Fruit fly (Drosophila melanogaster) whole organism, embryonic: ENCODE results near the gene CG14868.

Experiments used
- Atf6 ChIP-seq: fragments of 200-800 bp; sonication (Bioruptor generic); IDR thresholded peaks from 2 replicates; pipeline ENCODE4 v1.3.6; 2022; ENCODE audit warnings: missing biosample characterization, missing genetic modification characterization
- Awh ChIP-seq: fragments of 200-800 bp; sonication (Bioruptor generic); IDR thresholded peaks from 2 replicates; pipeline ENCODE4, ENCODE4 v1.3.6; 2022; ENCODE audit warnings: missing biosample characterization, missing genetic modification characterization
- CG10267 ChIP-seq: fragments of 200-800 bp; sonication (Bioruptor generic); optimal IDR thresholded peaks from 2 replicates; lab custom pipeline; 2018; ENCODE audit warnings: missing biosample characterization, mild to moderate bottlenecking, missing genetic modification characterization, moderate library complexity
- CG10979 ChIP-seq: fragments of 200-800 bp; sonication (Bioruptor generic); optimal IDR thresholded peaks from 2 replicates; lab custom pipeline; 2018; ENCODE audit warnings: missing biosample characterization, mild to moderate bottlenecking, missing genetic modification characterization, moderate library complexity
- CG11723 ChIP-seq: fragments of 200-800 bp; sonication (Bioruptor generic); optimal IDR thresholded peaks from 2 replicates; lab custom pipeline; 2017; ENCODE audit warnings: missing biosample characterization, mild to moderate bottlenecking, missing genetic modification characterization
- CG12155 ChIP-seq: fragments of 200-800 bp; sonication (Bioruptor generic); optimal IDR thresholded peaks from 3 replicates; lab custom pipeline; 2016; ENCODE audit warnings: missing biosample characterization, missing genetic modification characterization
- CG12659 ChIP-seq: fragments of 200-800 bp; sonication (Bioruptor generic); optimal IDR thresholded peaks from 3 replicates; lab custom pipeline; 2017; ENCODE audit warnings: mild to moderate bottlenecking, missing biosample characterization, missing genetic modification reagents, missing genetic modification characterization
- CG13123 ChIP-seq: fragments of 200-800 bp; sonication (Bioruptor generic); optimal IDR thresholded peaks from 2 replicates; lab custom pipeline; 2016; ENCODE audit warnings: missing biosample characterization, missing genetic modification characterization
- CG14965 ChIP-seq: fragments of 200-800 bp; sonication (Bioruptor generic); optimal IDR thresholded peaks from 2 replicates; lab custom pipeline; 2016; ENCODE audit warnings: missing biosample characterization, missing genetic modification characterization, borderline replicate concordance
- CG15269 ChIP-seq: fragments of 200-800 bp; sonication (Bioruptor generic); optimal IDR thresholded peaks from 2 replicates; lab custom pipeline; 2018; ENCODE audit warnings: missing biosample characterization, mild to moderate bottlenecking, missing genetic modification characterization, moderate library complexity
- CG1647 ChIP-seq: fragments of 200-800 bp; sonication (Bioruptor generic); optimal IDR thresholded peaks from 3 replicates; lab custom pipeline; 2016; ENCODE audit warnings: missing biosample characterization, missing genetic modification characterization
- CG17328 ChIP-seq: fragments of 200-800 bp; sonication (Bioruptor generic); IDR thresholded peaks from 2 replicates; pipeline ENCODE4 v1.3.6; 2022; ENCODE audit warnings: missing biosample characterization, missing genetic modification characterization
- CG18011 ChIP-seq: fragments of 200-800 bp; sonication (Bioruptor generic); optimal IDR thresholded peaks from 2 replicates; lab custom pipeline; 2017; ENCODE audit warnings: missing biosample characterization, missing genetic modification characterization, mild to moderate bottlenecking, moderate library complexity, missing genotype
- CG18764 ChIP-seq: fragments of 200-800 bp; sonication (Bioruptor generic); optimal IDR thresholded peaks from 3 replicates; lab custom pipeline; 2016; ENCODE audit warnings: missing biosample characterization, missing genetic modification characterization
- CG32772 ChIP-seq: fragments of 200-800 bp; sonication (Bioruptor generic); IDR thresholded peaks from 2 replicates; pipeline ENCODE4 v1.3.6; 2022; ENCODE audit warnings: missing biosample characterization, missing genetic modification characterization
- CG7357 ChIP-seq: fragments of 200-800 bp; sonication (Bioruptor generic); IDR thresholded peaks from 3 replicates; pipeline ENCODE4 v1.3.6; 2022; ENCODE audit warnings: missing biosample characterization, missing genetic modification characterization
- CG7556 ChIP-seq: fragments of 200-800 bp; sonication (Bioruptor generic); optimal IDR thresholded peaks from 2 replicates; lab custom pipeline; 2017; ENCODE audit warnings: missing biosample characterization, mild to moderate bottlenecking, missing genetic modification characterization
- CG9437 ChIP-seq: fragments of 200-800 bp; sonication (Bioruptor generic); optimal IDR thresholded peaks from 2 replicates; lab custom pipeline; 2018; ENCODE audit warnings: missing biosample characterization, mild to moderate bottlenecking, missing genetic modification characterization
- Dad ChIP-seq: fragments of 200-800 bp; sonication (Bioruptor generic); optimal IDR thresholded peaks from 3 replicates; lab custom pipeline; 2016; ENCODE audit warnings: missing biosample characterization, missing genetic modification characterization
- E2f1 ChIP-seq: fragments of 200-800 bp; sonication (Bioruptor generic); IDR thresholded peaks from 2 replicates; pipeline ENCODE4 v1.3.6; 2022; ENCODE audit warnings: missing biosample characterization, missing genetic modification characterization
- HLH3B ChIP-seq: fragments of 200-800 bp; sonication (Bioruptor generic); IDR thresholded peaks from 2 replicates; pipeline ENCODE4 v1.3.6; 2022; ENCODE audit warnings: missing biosample characterization, missing genetic modification characterization
- Hr3 ChIP-seq: fragments of 200-800 bp; sonication (Bioruptor generic); optimal IDR thresholded peaks from 3 replicates; lab custom pipeline; 2016; ENCODE audit warnings: missing biosample characterization, missing genetic modification characterization
- Meics ChIP-seq: fragments of 200-800 bp; sonication (Bioruptor generic); optimal IDR thresholded peaks from 2 replicates; lab custom pipeline; 2017; ENCODE audit warnings: missing biosample characterization, mild to moderate bottlenecking, missing genetic modification characterization
- Mes4 ChIP-seq: fragments of 200-800 bp; sonication (Bioruptor generic); optimal IDR thresholded peaks from 2 replicates; lab custom pipeline; 2016; ENCODE audit warnings: missing biosample characterization, missing genetic modification characterization
- Myb ChIP-seq: fragments of 200-800 bp; sonication (Bioruptor generic); optimal IDR thresholded peaks from 2 replicates; lab custom pipeline; 2016; ENCODE audit warnings: missing biosample characterization, missing genetic modification characterization
- amos ChIP-seq: fragments of 200-800 bp; sonication (Bioruptor generic); IDR thresholded peaks from 2 replicates; pipeline ENCODE4 v1.3.6; 2022; ENCODE audit warnings: missing biosample characterization, missing genetic modification characterization; ENCODE audit not compliant: partially characterized antibody
- ash1 ChIP-seq: fragments of 200-800 bp; sonication (Bioruptor generic); optimal IDR thresholded peaks from 2 replicates; lab custom pipeline; 2018; ENCODE audit warnings: missing biosample characterization, mild to moderate bottlenecking, missing genetic modification characterization
- bbx ChIP-seq: fragments of 200-800 bp; sonication (Bioruptor generic); IDR thresholded peaks from 2 replicates; pipeline ENCODE4 v1.3.6; 2022; ENCODE audit warnings: missing biosample characterization, missing genetic modification characterization; ENCODE audit not compliant: partially characterized antibody
- br ChIP-seq: fragments of >200 bp; optimal IDR thresholded peaks from 2 replicates; lab custom pipeline; 2017
- corto ChIP-seq: fragments of 200-800 bp; sonication (Bioruptor generic); optimal IDR thresholded peaks from 2 replicates; lab custom pipeline; 2016; ENCODE audit warnings: missing biosample characterization, mild to moderate bottlenecking, missing genetic modification characterization, moderate library complexity
- ewg ChIP-seq: fragments of 200-800 bp; sonication (Bioruptor generic); optimal IDR thresholded peaks from 3 replicates; lab custom pipeline; 2017; ENCODE audit warnings: mild to moderate bottlenecking, missing biosample characterization, missing genetic modification reagents, missing genetic modification characterization
- exex ChIP-seq: fragments of 200-800 bp; sonication (Bioruptor generic); optimal IDR thresholded peaks from 4 replicates; lab custom pipeline; 2018; ENCODE audit warnings: missing biosample characterization, mild to moderate bottlenecking, missing genetic modification characterization, moderate library complexity
- fd102C ChIP-seq: fragments of 200-800 bp; sonication (Bioruptor generic); optimal IDR thresholded peaks from 2 replicates; lab custom pipeline; 2018; ENCODE audit warnings: missing biosample characterization, mild to moderate bottlenecking, missing genetic modification characterization, moderate library complexity
- fu2 ChIP-seq: fragments of 200-800 bp; sonication (Bioruptor generic); optimal IDR thresholded peaks from 2 replicates; lab custom pipeline; 2016; ENCODE audit warnings: missing biosample characterization, missing genetic modification characterization
- ind ChIP-seq: fragments of 200-800 bp; sonication (Bioruptor generic); optimal IDR thresholded peaks from 3 replicates; lab custom pipeline; 2016; ENCODE audit warnings: missing biosample characterization, missing genetic modification characterization
- ken ChIP-seq: fragments of 200-800 bp; sonication (Bioruptor generic); IDR thresholded peaks from 3 replicates; pipeline ENCODE4 v1.3.6; 2022; ENCODE audit warnings: missing biosample characterization, missing genetic modification characterization
- lab ChIP-seq: fragments of 200-800 bp; sonication (Bioruptor generic); optimal IDR thresholded peaks from 3 replicates; lab custom pipeline; 2017; ENCODE audit warnings: missing biosample characterization, missing genetic modification characterization, mild to moderate bottlenecking, moderate library complexity, missing genetic modification reagents
- luna ChIP-seq: fragments of 200-800 bp; sonication (Bioruptor generic); optimal IDR thresholded peaks from 2 replicates; lab custom pipeline; 2016; ENCODE audit warnings: missing biosample characterization, missing genetic modification characterization
- nerfin-2 ChIP-seq: fragments of 200-800 bp; sonication (Bioruptor generic); IDR thresholded peaks from 2 replicates; pipeline ENCODE4 v1.3.6; 2022; ENCODE audit warnings: missing biosample characterization, missing genetic modification characterization; ENCODE audit not compliant: partially characterized antibody
- pho ChIP-seq: fragments of 200-800 bp; sonication (Bioruptor generic); optimal IDR thresholded peaks from 2 replicates; lab custom pipeline; 2016; ENCODE audit warnings: missing biosample characterization, missing genetic modification characterization
- phol ChIP-seq: fragments of 200-800 bp; sonication (Bioruptor generic); optimal IDR thresholded peaks from 3 replicates; lab custom pipeline; 2018; ENCODE audit warnings: missing biosample characterization, mild to moderate bottlenecking, missing genetic modification characterization, moderate library complexity
- psq ChIP-seq: fragments of 200-800 bp; sonication (Bioruptor generic); optimal IDR thresholded peaks from 2 replicates; lab custom pipeline; 2017; ENCODE audit warnings: missing biosample characterization, missing genetic modification characterization
- rib ChIP-seq: fragments of 200-800 bp; sonication (Bioruptor generic); IDR thresholded peaks from 2 replicates; pipeline ENCODE4 v1.3.6; 2022; ENCODE audit warnings: missing biosample characterization, missing genetic modification characterization
- sc ChIP-seq, 3 experiments: fragments of >200 bp in 2 of 3; fragments of 200-800 bp in 1 of 3; sonication (Bioruptor generic) in 1 of 3; optimal IDR thresholded peaks; 2 replicates in 2 of 3; 3 replicates in 1 of 3; lab custom pipeline; 2017; ENCODE audit warnings: mild to moderate bottlenecking in 1 of 3, missing biosample characterization in 1 of 3, missing genetic modification characterization in 1 of 3, missing genetic modification reagents in 1 of 3
- sob ChIP-seq: fragments of 200-800 bp; sonication (Bioruptor generic); IDR thresholded peaks from 2 replicates; pipeline ENCODE4 v1.3.6; 2022; ENCODE audit warnings: missing biosample characterization, missing genetic modification characterization
- sqz ChIP-seq: fragments of 200-800 bp; sonication (Bioruptor generic); optimal IDR thresholded peaks from 3 replicates; lab custom pipeline; 2018; ENCODE audit warnings: missing biosample characterization, mild to moderate bottlenecking, missing genetic modification characterization
- trh ChIP-seq: fragments of 200-800 bp; sonication (Bioruptor generic); optimal IDR thresholded peaks from 2 replicates; lab custom pipeline; 2016; ENCODE audit warnings: missing biosample characterization, missing genetic modification characterization
- wor ChIP-seq: fragments of 200-800 bp; sonication (Bioruptor generic); IDR thresholded peaks from 2 replicates; pipeline ENCODE4 v1.3.6; 2022; ENCODE audit warnings: missing biosample characterization, missing genetic modification characterization
- zen ChIP-seq: fragments of 200-800 bp; sonication (Bioruptor generic); optimal IDR thresholded peaks from 3 replicates; lab custom pipeline; 2018; ENCODE audit warnings: missing biosample characterization, mild to moderate bottlenecking, missing genetic modification characterization, moderate library complexity
- zfh1 ChIP-seq: fragments of 200-800 bp; sonication (Bioruptor generic); IDR thresholded peaks from 3 replicates; pipeline ENCODE4 v1.3.6; 2022; ENCODE audit warnings: missing biosample characterization, missing genetic modification characterization

Gene CG14868

dm6 chr3R:15332994-15333393 lies 36.8 kb downstream of the CG14868 start, which contains the start of the genes Fkbp39 and Cyfip (continued):
- TF ChIP-seq CG12659 (GFP tag; lab: Kevin White, UChicago): peak; percentile 91
- no peak for TF ChIP-seq wor (GFP tag; lab: Robert Waterston, UW)
- peak; percentile 7 for TF ChIP-seq CG7556 (GFP tag; lab: Kevin White, UChicago)
- TF ChIP-seq sqz: no peak
- peak; percentile 69 for TF ChIP-seq pho (GFP tag; lab: Kevin White, UChicago)
- no peak for TF ChIP-seq corto
- peak; percentile 39; the same call in 1 of the 2 replicates for TF ChIP-seq nerfin-2
- TF ChIP-seq CG7357 (GFP tag; lab: Robert Waterston, UW): no peak
- no peak for TF ChIP-seq CG13123 (GFP tag; lab: Kevin White, UChicago)
- peak; percentile 36 for TF ChIP-seq Meics (GFP tag; lab: Kevin White, UChicago)
- TF ChIP-seq CG15269 (tag; lab: Kevin White, UChicago): no peak
- peak; percentile 24; the same call in 1 of the 2 replicates for TF ChIP-seq CG17328 (GFP tag; lab: Robert Waterston, UW)
- no peak for TF ChIP-seq ash1 (GFP tag; lab: Kevin White, UChicago)
- TF ChIP-seq psq (GFP tag; lab: Kevin White, UChicago): no peak
- TF ChIP-seq bbx: peak; percentile 75
- TF ChIP-seq luna: peak; percentile 7
- TF ChIP-seq HLH3B (GFP tag; lab: Robert Waterston, UW): no peak
- peak; percentile 83 for TF ChIP-seq phol
- TF ChIP-seq fu2 (GFP tag; lab: Kevin White, UChicago): peak; percentile 47
- TF ChIP-seq CG11723: no peak
- TF ChIP-seq fd102C (GFP tag; lab: Kevin White, UChicago): peak; percentile 4
- TF ChIP-seq zfh1 (GFP tag; lab: Robert Waterston, UW): no peak
- peak; percentile 34; the same call in 1 of the 2 replicates for TF ChIP-seq Atf6 (GFP tag; lab: Robert Waterston, UW)
- TF ChIP-seq trh (GFP tag; lab: Kevin White, UChicago): no peak
- TF ChIP-seq Dad (GFP tag; lab: Kevin White, UChicago): peak; percentile 59
- no peak for TF ChIP-seq br (lab: Kevin White, UChicago)
- TF ChIP-seq CG32772 (GFP tag; lab: Robert Waterston, UW): peak; percentile 78
- peak; percentile 55 for TF ChIP-seq CG12155 (GFP tag; lab: Kevin White, UChicago)
- TF ChIP-seq lab (GFP tag; lab: Kevin White, UChicago): no peak
- peak; percentile 77; the same call in 1 of the 2 replicates for TF ChIP-seq amos (GFP tag; lab: Robert Waterston, UW)
- peak; percentile 21 for TF ChIP-seq CG10979
- TF ChIP-seq ind (GFP tag; lab: Kevin White, UChicago): peak; percentile 25
- peak; percentile 69 for TF ChIP-seq Myb (GFP tag; lab: Kevin White, UChicago)
- TF ChIP-seq CG18011: peak; percentile 47
- peak; percentile 96 for TF ChIP-seq ewg (GFP tag; lab: Kevin White, UChicago)
- TF ChIP-seq CG14965: no peak
- peak; percentile 38 for TF ChIP-seq CG9437 (GFP tag; lab: Kevin White, UChicago)
- peak; percentile 54 for TF ChIP-seq zen
- TF ChIP-seq Awh (GFP tag; lab: Robert Waterston, UW): no peak
- peak; percentile 70; the same call in 1 of the 2 replicates for TF ChIP-seq rib (GFP tag; lab: Robert Waterston, UW)
- no peak for TF ChIP-seq CG18764 (GFP tag; lab: Kevin White, UChicago)
- peak; percentile 60 for TF ChIP-seq CG10267
- TF ChIP-seq Hr3: peak; percentile 20
- peak; percentile 52 for TF ChIP-seq Mes4 (GFP tag; lab: Kevin White, UChicago)
- TF ChIP-seq sob (GFP tag; lab: Robert Waterston, UW): peak; percentile 81
- no peak; the same call in 1 of the 2 replicates for TF ChIP-seq E2f1 (GFP tag; lab: Robert Waterston, UW)
- TF ChIP-seq CG1647 (GFP tag; lab: Kevin White, UChicago): peak; percentile 29
- TF ChIP-seq ken (GFP tag; lab: Robert Waterston, UW): peak; percentile 66; the same call in 2 of the 3 replicates
- TF ChIP-seq sc (optimal IDR thresholded peaks at IDR 0.05; lab: Kevin White, UChicago): no peak
- no peak for TF ChIP-seq sc (GFP tag; optimal IDR thresholded peaks at IDR 0.05; lab: Kevin White, UChicago)
- no peak for TF ChIP-seq exex (tag; lab: Kevin White, UChicago)
